Worm (Caenorhabditis elegans) whole organism, young adult: ENCODE measurements around the gene E04F6.4.

Source experiments
- B0261.1 ChIP-seq: sonication (generic microtip); optimal IDR thresholded peaks from 2 replicates; lab custom pipeline; 2016; ENCODE audit warnings: mild to moderate bottlenecking, missing genetic modification characterization, moderate library complexity, missing compliant biosample characterization
- B0336.3 ChIP-seq: fragments of 200-800 bp; sonication (Bioruptor generic); IDR thresholded peaks from 2 replicates; pipeline ENCODE4 v1.3.6; 2022; ENCODE audit warnings: missing genetic modification characterization, missing compliant biosample characterization
- F10E7.11 ChIP-seq: sonication (generic microtip); optimal IDR thresholded peaks from 2 replicates; lab custom pipeline; 2017; ENCODE audit warnings: mild to moderate bottlenecking, missing genetic modification characterization, moderate library complexity, missing compliant biosample characterization
- F23B12.7 ChIP-seq: sonication (generic microtip); optimal IDR thresholded peaks from 2 replicates; lab custom pipeline; 2017; ENCODE audit warnings: missing genetic modification characterization, mild to moderate bottlenecking, missing compliant biosample characterization, antibody characterized with exemption, moderate library complexity; ENCODE audit not compliant: insufficient read depth
- F33H1.4 ChIP-seq: fragments of 200-800 bp; sonication (Bioruptor generic); IDR thresholded peaks from 2 replicates; pipeline ENCODE4 v1.3.6; 2022; ENCODE audit warnings: missing genetic modification reagents, missing genetic modification characterization, missing compliant biosample characterization
- F37B4.10 ChIP-seq: fragments of 200-800 bp; sonication (Bioruptor generic); IDR thresholded peaks from 2 replicates; pipeline ENCODE4 v1.3.6; 2022; ENCODE audit warnings: missing genetic modification characterization, missing compliant biosample characterization
- F39B2.1 ChIP-seq: fragments of 200-800 bp; sonication (Bioruptor generic); IDR thresholded peaks from 2 replicates; pipeline ENCODE4 v1.3.6; 2022; ENCODE audit warnings: missing genetic modification reagents, missing genetic modification characterization, missing compliant biosample characterization
- F57A8.1 ChIP-seq: fragments of 200-800 bp; sonication (Bioruptor generic); optimal IDR thresholded peaks from 2 replicates; lab custom pipeline; 2018; ENCODE audit warnings: mild to moderate bottlenecking, missing genetic modification characterization, moderate library complexity, missing compliant biosample characterization
- K11D2.4 ChIP-seq: fragments of 200-800 bp; sonication (Bioruptor generic); IDR thresholded peaks from 2 replicates; pipeline ENCODE4 v1.3.6; 2022; ENCODE audit warnings: missing genetic modification reagents, missing genetic modification characterization, missing compliant biosample characterization
- Y53G8AR.9 ChIP-seq: fragments of 200-800 bp; sonication (Bioruptor generic); conservative IDR thresholded peaks from 2 replicates; pipeline ENCODE4 v1.3.6; 2022; ENCODE audit warnings: missing genetic modification reagents, missing genetic modification characterization, missing compliant biosample characterization
- Y67H2A.10 ChIP-seq: fragments of 200-800 bp; sonication (Bioruptor generic); conservative IDR thresholded peaks from 2 replicates; pipeline ENCODE4 v1.3.6; 2022; ENCODE audit warnings: missing genetic modification reagents, missing genetic modification characterization, missing compliant biosample characterization
- Y95B8A.8 ChIP-seq: fragments of 200-800 bp; sonication (Bioruptor generic); IDR thresholded peaks from 2 replicates; pipeline ENCODE4 v1.3.6; 2022; ENCODE audit warnings: missing genetic modification reagents, missing genetic modification characterization, missing compliant biosample characterization
- ZK185.1 ChIP-seq: sonication (generic microtip); optimal IDR thresholded peaks from 2 replicates; lab custom pipeline; 2016; ENCODE audit warnings: mild to moderate bottlenecking, missing genetic modification characterization, missing compliant biosample characterization; ENCODE audit not compliant: poor library complexity, severe bottlenecking
- akir-1 ChIP-seq: fragments of 200-800 bp; sonication (Bioruptor generic); optimal IDR thresholded peaks from 2 replicates; lab custom pipeline; 2018; ENCODE audit warnings: mild to moderate bottlenecking, missing genetic modification characterization, moderate library complexity, missing compliant biosample characterization
- ama-1 ChIP-seq, 3 experiments: fragments of 150-350 bp in 1 of 3; sonication (generic microtip) in 2 of 3; optimal IDR thresholded peaks; 2 replicates each; lab custom pipeline; 2014 to 2018; ENCODE audit warnings: missing biosample characterization in 2 of 3, missing genetic modification characterization in 2 of 3, missing genetic modification reagents in 2 of 3
- aptf-2 ChIP-seq: fragments of 200-800 bp; sonication (Bioruptor generic); conservative IDR thresholded peaks from 2 replicates; pipeline ENCODE4 v1.3.6; 2022; ENCODE audit warnings: missing genetic modification reagents, missing genetic modification characterization, missing compliant biosample characterization
- atf-7 ChIP-seq: sonication (generic microtip); optimal IDR thresholded peaks from 2 replicates; lab custom pipeline; 2017; ENCODE audit warnings: mild to moderate bottlenecking, missing genetic modification characterization, missing compliant biosample characterization
- attf-3 ChIP-seq: fragments of 200-800 bp; sonication (Bioruptor generic); conservative IDR thresholded peaks from 2 replicates; pipeline ENCODE4 v1.3.6; 2022; ENCODE audit warnings: missing genetic modification reagents, missing genetic modification characterization, missing compliant biosample characterization
- attf-6 ChIP-seq: fragments of 200-800 bp; sonication (Bioruptor generic); IDR thresholded peaks from 2 replicates; pipeline ENCODE4 v1.3.6; 2022; ENCODE audit warnings: missing genetic modification reagents, missing genetic modification characterization, missing compliant biosample characterization
- bed-1 ChIP-seq: fragments of 200-800 bp; sonication (Bioruptor generic); IDR thresholded peaks from 2 replicates; pipeline ENCODE4 v1.3.6; 2022; ENCODE audit warnings: missing genetic modification reagents, missing genetic modification characterization, missing compliant biosample characterization
- ccch-3 ChIP-seq: fragments of 200-800 bp; sonication (Bioruptor generic); optimal IDR thresholded peaks from 2 replicates; lab custom pipeline; 2018; ENCODE audit warnings: mild to moderate bottlenecking, missing genetic modification characterization, missing compliant biosample characterization
- cebp-1 ChIP-seq, 2 experiments: fragments of 200-800 bp in 1 of 2; sonication (Bioruptor generic) in 1 of 2; sonication (generic microtip) in 1 of 2; IDR thresholded peaks in 1 of 2; optimal IDR thresholded peaks in 1 of 2; 2 replicates each; pipeline versions ENCODE4 v1.3.6 to Lab custom; 2017 to 2022; ENCODE audit warnings: missing compliant biosample characterization in 2 of 2, missing genetic modification characterization in 2 of 2, mild to moderate bottlenecking in 1 of 2, missing genetic modification reagents in 1 of 2, moderate library complexity in 1 of 2
- ceh-58 ChIP-seq: fragments of 200-800 bp; sonication (Bioruptor generic); IDR thresholded peaks from 2 replicates; pipeline ENCODE4 v1.3.6; 2022; ENCODE audit warnings: missing genetic modification characterization, missing compliant biosample characterization
- ceh-91 ChIP-seq: fragments of 200-800 bp; sonication (Bioruptor generic); IDR thresholded peaks from 2 replicates; pipeline ENCODE4 v1.3.6; 2022; ENCODE audit warnings: missing genetic modification reagents, missing genetic modification characterization, missing compliant biosample characterization
- dox-1 ChIP-seq: fragments of 200-800 bp; sonication (Bioruptor generic); IDR thresholded peaks from 2 replicates; pipeline ENCODE4 v1.3.6; 2022; ENCODE audit warnings: missing genetic modification reagents, missing genetic modification characterization, missing compliant biosample characterization
- dpff-1 ChIP-seq: sonication (generic microtip); optimal IDR thresholded peaks from 2 replicates; lab custom pipeline; 2017; ENCODE audit warnings: mild to moderate bottlenecking, missing genetic modification characterization, missing compliant biosample characterization
- efl-1 ChIP-seq: fragments of 150-350 bp; optimal IDR thresholded peaks from 2 replicates; lab custom pipeline; 2014; ENCODE audit warnings: missing biosample characterization, missing genetic modification reagents, missing genetic modification characterization
- egl-44 ChIP-seq: fragments of 200-800 bp; sonication (Bioruptor generic); IDR thresholded peaks from 2 replicates; pipeline ENCODE4 v1.3.6; 2022; ENCODE audit warnings: missing genetic modification reagents, missing genetic modification characterization, missing compliant biosample characterization
- fkh-3 ChIP-seq: sonication (generic microtip); optimal IDR thresholded peaks from 2 replicates; lab custom pipeline; 2016; ENCODE audit warnings: mild to moderate bottlenecking, missing genetic modification characterization, missing compliant biosample characterization
- hmg-1.2 ChIP-seq: fragments of 200-800 bp; sonication (Bioruptor generic); IDR thresholded peaks from 2 replicates; pipeline ENCODE4 v1.3.6; 2022; ENCODE audit warnings: missing genetic modification reagents, missing genetic modification characterization, missing compliant biosample characterization
- hsf-1 ChIP-seq: fragments of 200-800 bp; sonication (Bioruptor generic); IDR thresholded peaks from 2 replicates; pipeline ENCODE4 v1.3.6; 2022; ENCODE audit warnings: missing genetic modification reagents, missing genetic modification characterization, missing compliant biosample characterization
- lir-1 ChIP-seq: fragments of 200-800 bp; sonication (Bioruptor generic); conservative IDR thresholded peaks from 2 replicates; pipeline ENCODE4 v1.3.6; 2022; ENCODE audit warnings: missing genetic modification reagents, missing genetic modification characterization, missing compliant biosample characterization
- lsy-27 ChIP-seq: sonication (generic microtip); optimal IDR thresholded peaks from 2 replicates; lab custom pipeline; 2017; ENCODE audit warnings: missing genetic modification characterization, mild to moderate bottlenecking, missing compliant biosample characterization, antibody characterized with exemption, missing genotype, borderline replicate concordance; ENCODE audit not compliant: insufficient read depth
- madf-10 ChIP-seq: sonication (generic microtip); optimal IDR thresholded peaks from 2 replicates; lab custom pipeline; 2016; ENCODE audit warnings: mild to moderate bottlenecking, missing genetic modification characterization, missing compliant biosample characterization
- madf-3 ChIP-seq: fragments of 200-800 bp; sonication (Bioruptor generic); IDR thresholded peaks from 2 replicates; pipeline ENCODE4 v1.3.6; 2022; ENCODE audit warnings: missing genetic modification reagents, missing genetic modification characterization, missing compliant biosample characterization
- madf-8 ChIP-seq: fragments of 200-800 bp; sonication (Bioruptor generic); conservative IDR thresholded peaks from 2 replicates; pipeline ENCODE4 v1.3.6; 2022; ENCODE audit warnings: missing genetic modification reagents, missing genetic modification characterization, missing compliant biosample characterization
- nfya-1 ChIP-seq: sonication (generic microtip); optimal IDR thresholded peaks from 2 replicates; lab custom pipeline; 2017; ENCODE audit warnings: antibody characterized with exemption, missing compliant biosample characterization, missing genetic modification characterization, borderline replicate concordance; ENCODE audit not compliant: insufficient read depth
- nfyb-1 ChIP-seq: fragments of 200-800 bp; sonication (Bioruptor generic); IDR thresholded peaks from 2 replicates; pipeline ENCODE4 v1.3.6; 2022; ENCODE audit warnings: missing genetic modification reagents, missing genetic modification characterization, missing compliant biosample characterization
- nhr-120 ChIP-seq: fragments of 200-800 bp; sonication (Bioruptor generic); IDR thresholded peaks from 2 replicates; pipeline ENCODE4 v1.3.6; 2022; ENCODE audit warnings: missing genetic modification characterization, missing compliant biosample characterization
- pha-4 ChIP-seq: fragments of 150-350 bp; sonication (generic microtip); optimal IDR thresholded peaks from 2 replicates; lab custom pipeline; 2014; ENCODE audit warnings: missing biosample characterization, missing genetic modification reagents, missing genetic modification characterization
- rcor-1 ChIP-seq: fragments of 200-800 bp; sonication (Bioruptor generic); IDR thresholded peaks from 2 replicates; pipeline ENCODE4 v1.3.6; 2022; ENCODE audit warnings: missing genetic modification reagents, missing genetic modification characterization, missing compliant biosample characterization
- tbp1 ChIP-seq: fragments of 200-800 bp; sonication (Bioruptor generic); optimal IDR thresholded peaks from 2 replicates; lab custom pipeline; 2018; ENCODE audit warnings: mild to moderate bottlenecking, missing genetic modification characterization, missing compliant biosample characterization
- unc-130 ChIP-seq: sonication (generic microtip); optimal IDR thresholded peaks from 2 replicates; lab custom pipeline; 2016; ENCODE audit warnings: missing genetic modification reagents, missing genetic modification characterization, missing compliant biosample characterization
- zim-3 ChIP-seq: sonication (generic microtip); optimal IDR thresholded peaks from 2 replicates; lab custom pipeline; 2017; ENCODE audit warnings: mild to moderate bottlenecking, missing genetic modification characterization, moderate library complexity, missing compliant biosample characterization
- ztf-22 ChIP-seq: fragments of 200-800 bp; sonication (Bioruptor generic); optimal IDR thresholded peaks from 2 replicates; lab custom pipeline; 2018; ENCODE audit warnings: mild to moderate bottlenecking, missing genetic modification characterization, moderate library complexity, missing compliant biosample characterization
- ztf-26 ChIP-seq: sonication (generic microtip); optimal IDR thresholded peaks from 2 replicates; lab custom pipeline; 2017; ENCODE audit warnings: missing genetic modification characterization, missing compliant biosample characterization

E04F6.4 gene

DNA sequence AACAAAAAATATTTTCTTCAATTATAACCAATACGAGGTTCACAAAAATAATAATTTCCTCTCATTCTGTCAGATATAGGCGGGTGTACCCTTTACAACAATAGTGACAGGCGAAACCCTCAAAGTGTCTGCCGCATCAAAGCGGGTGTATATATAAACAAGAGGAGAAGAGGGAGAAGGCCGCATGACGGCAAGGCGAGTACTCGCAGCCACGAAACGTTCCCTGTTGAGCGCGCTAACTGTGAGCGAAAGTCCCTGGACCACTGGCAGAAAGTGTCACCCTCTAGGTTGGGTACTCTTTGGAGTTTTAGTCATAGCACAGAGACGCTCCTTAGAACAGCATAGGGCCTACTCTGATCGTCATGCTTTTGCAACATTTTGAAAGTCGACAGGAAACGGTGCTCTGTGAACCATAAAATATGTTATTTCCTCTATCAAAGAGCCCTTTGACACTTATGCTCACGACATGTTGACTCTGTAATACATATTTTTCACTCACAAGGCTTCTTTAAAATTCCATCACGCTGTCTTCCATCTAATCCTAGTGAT lies 10.9 kb downstream of the E04F6.4 start, which contains the start of gene pcrg-1 (continued):
- TF ChIP-seq attf-3 (GFP tag; lab: Robert Waterston, UW) (peak; percentile 64), bed-1 (peak; percentile 80; the same call in 1 of the 2 replicates), ztf-26 (tag; lab: Kevin White, UChicago) (peak; percentile 71), hsf-1 (GFP tag; lab: Robert Waterston, UW) (peak; percentile 65), fkh-3 (tag; lab: Kevin White, UChicago) (peak; percentile 68), Y53G8AR.9 (GFP tag; lab: Robert Waterston, UW) (peak; percentile 80), lir-1 (GFP tag; lab: Robert Waterston, UW) (0 out of 2 replicates have a peak, but pooled peaks have one; percentile 40), akir-1 (GFP tag; lab: Kevin White, UChicago) (peak; percentile 36), ceh-91 (GFP tag; lab: Robert Waterston, UW) (0 out of 2 replicates have a peak, but pooled peaks have one; percentile 41), F39B2.1 (0 out of 2 replicates have a peak, but pooled peaks have one; percentile 11), lsy-27 (tag; lab: Kevin White, UChicago) (peak; percentile 50), efl-1 (GFP tag; lab: Kevin White, UChicago) (no peak), madf-3 (GFP tag; lab: Robert Waterston, UW) (peak; percentile 84), dpff-1 (tag; lab: Kevin White, UChicago) (peak; percentile 89), cebp-1 (GFP tag; IDR thresholded peaks at IDR 0.05; lab: Robert Waterston, UW) (peak; percentile 22; the same call in 1 of the 2 replicates), cebp-1 (tag; optimal IDR thresholded peaks at IDR 0.05; lab: Kevin White, UChicago) (no peak), ZK185.1 (tag; lab: Kevin White, UChicago) (peak; percentile 78), pha-4 (tag; lab: Kevin White, UChicago) (no peak), Y95B8A.8 (peak; percentile 51; the same call in 1 of the 2 replicates), ama-1 (optimal IDR thresholded peaks at IDR 0.05; lab: Kevin White, UChicago) (no peak), ama-1 (GFP tag; optimal IDR thresholded peaks at IDR 0.05; lab: Kevin White, UChicago) (peak; percentile 43 to 86), K11D2.4 (peak; percentile 63; the same call in 1 of the 2 replicates), attf-6 (GFP tag; lab: Robert Waterston, UW) (peak; percentile 88), madf-10 (peak; percentile 59), egl-44 (peak; percentile 80; the same call in 1 of the 2 replicates), Y67H2A.10 (GFP tag; lab: Robert Waterston, UW) (no peak), nfyb-1 (GFP tag; lab: Robert Waterston, UW) (peak; percentile 84), F10E7.11 (peak; percentile 4), aptf-2 (GFP tag; lab: Robert Waterston, UW) (0 out of 2 replicates have a peak, but pooled peaks have one; percentile 30), F23B12.7 (tag; lab: Kevin White, UChicago) (peak; percentile 26), ccch-3 (GFP tag; lab: Kevin White, UChicago) (no peak), dox-1 (GFP tag; lab: Robert Waterston, UW) (peak; percentile 90), unc-130 (no peak), hmg-1.2 (peak; percentile 92), ceh-58 (GFP tag; lab: Robert Waterston, UW) (0 out of 2 replicates have a peak, but pooled peaks have one; percentile 7), atf-7 (peak; percentile 56), B0261.1 (tag; lab: Kevin White, UChicago) (peak; percentile 73), F37B4.10 (no peak), zim-3 (peak; percentile 82), F57A8.1 (GFP tag; lab: Kevin White, UChicago) (peak; percentile 55), ztf-22 (GFP tag; lab: Kevin White, UChicago) (peak; percentile 52), B0336.3 (GFP tag; lab: Robert Waterston, UW) (peak; percentile 89), madf-8 (GFP tag; lab: Robert Waterston, UW) (peak; percentile 53), rcor-1 (GFP tag; lab: Robert Waterston, UW) (peak; percentile 62), nhr-120 (GFP tag; lab: Robert Waterston, UW) (0 out of 2 replicates have a peak, but pooled peaks have one; percentile 35), nfya-1 (tag; lab: Kevin White, UChicago) (no peak), F33H1.4 (peak; percentile 48; the same call in 1 of the 2 replicates), tbp1 (peak; percentile 87)
